Worm (Caenorhabditis elegans) whole organism, midembryonic: ENCODE data around the gene F54H12.2.

Source experiments
- T22C8.4 ChIP-seq: fragments of 200-800 bp; sonication (Bioruptor generic); IDR thresholded peaks from 2 replicates; pipeline ENCODE4 v1.3.6; 2022; ENCODE audit warnings: missing genetic modification characterization, missing compliant biosample characterization
- cog-1 ChIP-seq: sonication (generic microtip); optimal IDR thresholded peaks from 2 replicates; lab custom pipeline; 2016; ENCODE audit warnings: missing genetic modification characterization, missing compliant biosample characterization
- flt-1 ChIP-seq: fragments of 200-800 bp; sonication (Bioruptor generic); IDR thresholded peaks from 2 replicates; pipeline ENCODE4 v1.3.6; 2022; ENCODE audit warnings: missing genetic modification characterization, missing compliant biosample characterization
- klf-2 ChIP-seq: fragments of 200-800 bp; sonication (Bioruptor generic); conservative IDR thresholded peaks from 2 replicates; pipeline ENCODE4 v1.3.6; 2022; ENCODE audit warnings: missing genetic modification reagents, missing genetic modification characterization, missing compliant biosample characterization
- med-1 ChIP-seq: sonication (generic microtip); optimal IDR thresholded peaks from 2 replicates; lab custom pipeline; 2017; ENCODE audit warnings: missing genetic modification characterization, mild to moderate bottlenecking, missing compliant biosample characterization, antibody characterized with exemption, missing genetic modification reagents; ENCODE audit not compliant: insufficient read depth
- ref-1 ChIP-seq: fragments of 200-800 bp; sonication (Bioruptor generic); conservative IDR thresholded peaks from 2 replicates; pipeline ENCODE4 v1.3.6; 2022; ENCODE audit warnings: missing genetic modification reagents, missing genetic modification characterization, missing compliant biosample characterization
- tab-1 ChIP-seq: fragments of 200-800 bp; sonication (Bioruptor generic); IDR thresholded peaks from 2 replicates; pipeline ENCODE4 v1.3.6; 2022; ENCODE audit warnings: missing genetic modification characterization, missing compliant biosample characterization
- ztf-23 ChIP-seq: fragments of 200-800 bp; sonication (Bioruptor generic); IDR thresholded peaks from 2 replicates; pipeline ENCODE4 v1.3.6; 2022; ENCODE audit warnings: missing genetic modification reagents, missing genetic modification characterization, missing compliant biosample characterization
- ztf-29 ChIP-seq: fragments of 200-800 bp; sonication (Bioruptor generic); IDR thresholded peaks from 2 replicates; pipeline ENCODE4 v1.3.6; 2022; ENCODE audit warnings: missing genetic modification reagents, missing genetic modification characterization, missing compliant biosample characterization

ce11 chrIII:7950447-7950846 lies 13.9 kb upstream of the F54H12.2 start:
- TF ChIP-seq T22C8.4 = no peak
- no peak for TF ChIP-seq cog-1
- no peak for TF ChIP-seq ztf-23 (GFP tag; lab: Robert Waterston, UW)
- no peak for TF ChIP-seq ztf-29 (GFP tag; lab: Robert Waterston, UW)
- TF ChIP-seq flt-1 (GFP tag; lab: Robert Waterston, UW) = no peak
- no peak for TF ChIP-seq med-1 (GFP tag; lab: Kevin White, UChicago)
- TF ChIP-seq tab-1 (GFP tag; lab: Robert Waterston, UW) = no peak
- no peak for TF ChIP-seq ref-1 (GFP tag; lab: Robert Waterston, UW)
- TF ChIP-seq klf-2 (GFP tag; lab: Robert Waterston, UW) = no peak
